Worm (Caenorhabditis elegans) whole organism, L3 larva: ENCODE results near the gene msp-58.
A peak's percentile ranks its signal among the peaks of the same experiment; 100 is the strongest.

ENCODE experiments used
- R02D3.7 ChIP-seq: fragments of 150-350 bp; optimal IDR thresholded peaks from 2 replicates; lab custom pipeline; 2014; ENCODE audit warnings: missing biosample characterization, missing genetic modification characterization
- ceh-16 ChIP-seq: sonication (generic microtip); optimal IDR thresholded peaks from 2 replicates; lab custom pipeline; 2017; ENCODE audit warnings: missing biosample characterization, missing genetic modification characterization
- ceh-28 ChIP-seq: fragments of 150-350 bp; optimal IDR thresholded peaks from 2 replicates; lab custom pipeline; 2014; ENCODE audit warnings: missing biosample characterization, missing genetic modification reagents, missing genetic modification characterization
- ceh-82 ChIP-seq: fragments of 150-350 bp; optimal IDR thresholded peaks from 2 replicates; lab custom pipeline; 2014; ENCODE audit warnings: missing biosample characterization, missing genetic modification characterization
- ceh-9 ChIP-seq: sonication (generic microtip); optimal IDR thresholded peaks from 2 replicates; lab custom pipeline; 2018; ENCODE audit warnings: missing biosample characterization, missing genetic modification characterization
- egl-27 ChIP-seq: sonication (generic microtip); optimal IDR thresholded peaks from 4 replicates; lab custom pipeline; 2017; ENCODE audit warnings: missing biosample characterization, missing genetic modification reagents, missing genetic modification characterization
- egl-5 ChIP-seq: fragments of 150-350 bp; optimal IDR thresholded peaks from 2 replicates; lab custom pipeline; 2017; ENCODE audit warnings: missing biosample characterization, missing genetic modification reagents, missing genetic modification characterization, inconsistent platforms
- elt-2 ChIP-seq: sonication (generic microtip); optimal IDR thresholded peaks from 2 replicates; lab custom pipeline; 2016; ENCODE audit warnings: missing genetic modification reagents, mild to moderate bottlenecking, missing genetic modification characterization, missing compliant biosample characterization
- elt-3 ChIP-seq, 3 experiments: fragments of 150-350 bp in 1 of 3; sonication (generic microtip) in 2 of 3; optimal IDR thresholded peaks; 2 replicates in 2 of 3; 4 replicates in 1 of 3; lab custom pipeline; 2014 to 2017; ENCODE audit warnings: missing biosample characterization in 3 of 3, missing genetic modification characterization in 3 of 3
- fkh-10 ChIP-seq: sonication (generic microtip); optimal IDR thresholded peaks from 2 replicates; lab custom pipeline; 2017; ENCODE audit warnings: missing biosample characterization, missing genetic modification reagents, missing genetic modification characterization
- fos-1 ChIP-seq: fragments of 150-350 bp; optimal IDR thresholded peaks from 2 replicates; lab custom pipeline; 2014; ENCODE audit warnings: missing biosample characterization, missing genetic modification characterization
- hmg-11 ChIP-seq: sonication (generic microtip); optimal IDR thresholded peaks from 2 replicates; lab custom pipeline; 2016; ENCODE audit warnings: missing genetic modification characterization, missing compliant biosample characterization
- lin-15B ChIP-seq: fragments of 150-350 bp; optimal IDR thresholded peaks from 2 replicates; lab custom pipeline; 2014; ENCODE audit warnings: missing biosample characterization, missing genetic modification characterization
- lin-39 ChIP-seq: fragments of 150-350 bp; optimal IDR thresholded peaks from 2 replicates; lab custom pipeline; 2018; ENCODE audit warnings: missing biosample characterization, missing genetic modification reagents, missing genetic modification characterization
- mml-1 ChIP-seq: fragments of 150-350 bp; sonication (generic microtip); optimal IDR thresholded peaks from 3 replicates; lab custom pipeline; 2014; ENCODE audit warnings: missing biosample characterization, missing genetic modification characterization
- nfya-1 ChIP-seq: sonication (generic microtip); optimal IDR thresholded peaks from 2 replicates; lab custom pipeline; 2017; ENCODE audit warnings: missing genetic modification characterization, mild to moderate bottlenecking, missing compliant biosample characterization, antibody characterized with exemption, moderate library complexity; ENCODE audit not compliant: insufficient read depth
- nhr-11 ChIP-seq: fragments of 150-350 bp; optimal IDR thresholded peaks from 2 replicates; lab custom pipeline; 2014; ENCODE audit warnings: missing biosample characterization, missing genetic modification characterization
- nhr-12 ChIP-seq: fragments of 150-350 bp; optimal IDR thresholded peaks from 2 replicates; lab custom pipeline; 2014; ENCODE audit warnings: missing biosample characterization, missing genetic modification characterization
- nhr-23 ChIP-seq: fragments of 150-350 bp; optimal IDR thresholded peaks from 2 replicates; lab custom pipeline; 2014; ENCODE audit warnings: missing biosample characterization, missing genetic modification reagents, missing genetic modification characterization
- nhr-25 ChIP-seq: sonication (generic microtip); optimal IDR thresholded peaks from 2 replicates; lab custom pipeline; 2017; ENCODE audit warnings: missing biosample characterization, missing genetic modification characterization
- nhr-28 ChIP-seq: fragments of 150-350 bp; optimal IDR thresholded peaks from 2 replicates; lab custom pipeline; 2014; ENCODE audit warnings: missing biosample characterization, missing genetic modification characterization
- nhr-43 ChIP-seq: sonication (generic microtip); optimal IDR thresholded peaks from 2 replicates; lab custom pipeline; 2016; ENCODE audit warnings: mild to moderate bottlenecking, missing genetic modification characterization, missing compliant biosample characterization; ENCODE audit not compliant: poor library complexity, severe bottlenecking
- nhr-67 ChIP-seq: fragments of 150-350 bp; optimal IDR thresholded peaks from 2 replicates; lab custom pipeline; 2014; ENCODE audit warnings: missing biosample characterization, missing genetic modification characterization
- nhr-76 ChIP-seq: fragments of 150-350 bp; sonication (generic microtip); optimal IDR thresholded peaks from 5 replicates; lab custom pipeline; 2014; ENCODE audit warnings: missing biosample characterization, missing genetic modification characterization
- nhr-77 ChIP-seq: fragments of 150-350 bp; optimal IDR thresholded peaks from 2 replicates; lab custom pipeline; 2014; ENCODE audit warnings: missing biosample characterization, missing genetic modification characterization
- pha-4 ChIP-seq: fragments of 150-350 bp; optimal IDR thresholded peaks from 2 replicates; lab custom pipeline; 2014; ENCODE audit warnings: missing biosample characterization, missing genetic modification reagents, missing genetic modification characterization
- pqm-1 ChIP-seq: fragments of 150-350 bp; optimal IDR thresholded peaks from 2 replicates; lab custom pipeline; 2017; ENCODE audit warnings: missing biosample characterization, missing genetic modification characterization, inconsistent platforms
- sea-2 ChIP-seq: fragments of 150-350 bp; sonication (generic microtip); optimal IDR thresholded peaks from 4 replicates; lab custom pipeline; 2014; ENCODE audit warnings: missing biosample characterization, missing genetic modification reagents, missing genetic modification characterization
- skn-1 ChIP-seq: fragments of 150-350 bp; optimal IDR thresholded peaks from 2 replicates; lab custom pipeline; 2014; ENCODE audit warnings: missing biosample characterization, missing genetic modification characterization
- unc-39 ChIP-seq: sonication (generic microtip); optimal IDR thresholded peaks from 4 replicates; lab custom pipeline; 2017; ENCODE audit warnings: missing biosample characterization, missing genetic modification characterization
- unc-62 ChIP-seq: fragments of 150-350 bp; sonication (generic microtip); optimal IDR thresholded peaks from 4 replicates; lab custom pipeline; 2014; ENCODE audit warnings: missing biosample characterization, missing genetic modification reagents, missing genetic modification characterization
- zag-1 ChIP-seq: fragments of 150-350 bp; optimal IDR thresholded peaks from 2 replicates; lab custom pipeline; 2014; ENCODE audit warnings: missing biosample characterization, missing genetic modification characterization
- ztf-4 ChIP-seq: fragments of 150-350 bp; optimal IDR thresholded peaks from 2 replicates; lab custom pipeline; 2014; ENCODE audit warnings: missing biosample characterization, missing genetic modification characterization

Gene msp-58

ce11 chrIV:5339255-5339654, 30.9 kb downstream of the msp-58 start, which contains the start of gene Y4C6B.2:
Y4C6B.2 (plus strand) TSS chrIV:5339574.
- no peak for TF ChIP-seq nhr-12 (tag; lab: Kevin White, UChicago)
- TF ChIP-seq elt-3 (tag; optimal IDR thresholded peaks at IDR 0.05; lab: Kevin White, UChicago): peak in 1 of 3 experiments; percentile 24

ce11 chrIV:5344168-5344567, 35.8 kb downstream of the msp-58 start:
- TF ChIP-seq elt-3 (tag; optimal IDR thresholded peaks at IDR 0.05; lab: Kevin White, UChicago) (no peak), nfya-1 (tag; lab: Kevin White, UChicago) (peak; percentile 13), elt-2 (tag; lab: Kevin White, UChicago) (peak; percentile 30), unc-39 (tag; lab: Kevin White, UChicago) (no peak), nhr-25 (tag; lab: Kevin White, UChicago) (no peak), ceh-82 (no peak), nhr-77 (tag; lab: Kevin White, UChicago) (no peak), hmg-11 (no peak), zag-1 (tag; lab: Kevin White, UChicago) (no peak), nhr-43 (tag; lab: Kevin White, UChicago) (peak; percentile 17), pqm-1 (peak; percentile 22)

DNA sequence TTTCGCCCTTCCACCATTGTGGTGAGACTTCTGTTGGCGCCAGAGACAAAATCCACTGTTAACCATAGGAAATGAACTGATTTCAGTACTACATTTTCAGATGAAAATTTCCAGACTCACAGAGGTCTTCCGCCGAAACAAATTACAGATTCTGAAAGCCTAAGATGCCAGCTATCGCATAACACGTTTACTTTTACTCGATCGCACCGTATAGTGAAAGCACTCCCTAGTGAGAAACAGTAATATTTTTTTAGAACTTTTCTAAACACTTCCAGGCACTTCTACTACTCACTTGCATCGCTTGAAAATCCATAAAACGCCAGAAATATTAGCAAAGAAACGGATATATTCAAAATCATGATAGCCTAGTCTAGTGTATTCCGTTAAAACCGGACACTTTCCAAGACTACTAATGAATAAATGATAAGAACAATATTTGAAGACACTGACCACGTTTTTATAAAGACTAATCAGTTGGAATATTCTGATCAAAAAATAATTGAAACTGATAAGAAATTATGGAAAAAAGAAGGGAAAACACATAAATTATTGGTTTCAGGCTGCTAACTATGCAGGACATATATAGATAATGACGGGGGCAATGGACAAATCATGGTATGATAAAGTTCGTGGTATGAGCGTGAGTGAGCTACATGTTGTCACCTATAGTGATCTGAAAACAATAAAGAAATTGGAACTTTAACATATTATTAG, 42.2 kb downstream of the msp-58 start, which contains the start of gene gba-4:
TSS of gene gba-4 (minus strand) at position 418 of the 714 bp plus-strand sequence.
- TF ChIP-seq pqm-1 (peak; percentile 42), elt-2 (tag; lab: Kevin White, UChicago) (peak; percentile 81)

ce11 chrIV:5353364-5353763, 45.0 kb downstream of the msp-58 start, which contains the start of gene Y4C6B.7:
Y4C6B.7 (minus strand) TSS chrIV:5353464.
- TF ChIP-seq ceh-28 (tag; lab: Kevin White, UChicago): no peak
- TF ChIP-seq nhr-76 (tag; lab: Kevin White, UChicago): no peak
- no peak for TF ChIP-seq nhr-23 (tag; lab: Kevin White, UChicago)
- TF ChIP-seq egl-27: no peak
- no peak for TF ChIP-seq hmg-11
- no peak for TF ChIP-seq fkh-10 (GFP tag; lab: Kevin White, UChicago)
- no peak for TF ChIP-seq nhr-67
- no peak for TF ChIP-seq ztf-4 (tag; lab: Kevin White, UChicago)
- TF ChIP-seq nhr-11 (tag; lab: Kevin White, UChicago): no peak
- TF ChIP-seq sea-2 (GFP tag; lab: Kevin White, UChicago): no peak
- no peak for TF ChIP-seq fos-1 (tag; lab: Kevin White, UChicago)
- no peak for TF ChIP-seq skn-1 (tag; lab: Kevin White, UChicago)
- TF ChIP-seq ceh-16 (tag; lab: Kevin White, UChicago): no peak
- no peak for TF ChIP-seq nfya-1 (tag; lab: Kevin White, UChicago)
- no peak for TF ChIP-seq mml-1 (tag; lab: Kevin White, UChicago)

- TF ChIP-seq lin-15B (tag; lab: Kevin White, UChicago) (peak; percentile 30), nhr-67 (no peak), nfya-1 (tag; lab: Kevin White, UChicago) (peak; percentile 22)
Observed at ce11 chrIV:5354124-5354523, 45.7 kb downstream of the msp-58 start, which contains the start of gene Y4C6B.1. Y4C6B.1 (plus strand) TSS chrIV:5354488.

ce11 chrIV:5354564-5354963, 46.2 kb downstream of the msp-58 start:
- TF ChIP-seq nhr-25 (tag; lab: Kevin White, UChicago) (no peak), elt-2 (tag; lab: Kevin White, UChicago) (no peak), lin-39 (tag; lab: Kevin White, UChicago) (no peak), ceh-9 (tag; lab: Kevin White, UChicago) (no peak), nhr-11 (tag; lab: Kevin White, UChicago) (no peak), nhr-28 (tag; lab: Kevin White, UChicago) (no peak), nhr-67 (no peak), nhr-12 (tag; lab: Kevin White, UChicago) (no peak), R02D3.7 (tag; lab: Kevin White, UChicago) (no peak), pha-4 (no peak), ceh-82 (no peak), unc-62 (GFP tag; lab: Kevin White, UChicago) (no peak), egl-5 (tag; lab: Kevin White, UChicago) (no peak)
